Fruit fly (Drosophila melanogaster): Measurements from ENCODE around the gene Dhc16F.

dm6 chrX:18058108-18058507, 6.2 kb upstream of the Dhc16F start:
- TF ChIP-seq fd85E (GFP tag; optimal IDR thresholded peaks at IDR 0.05), result no peak
- no peak for TF ChIP-seq Blimp-1 (GFP tag; optimal IDR thresholded peaks at IDR 0.05)
- no peak for TF ChIP-seq CG16779 (tag; optimal IDR thresholded peaks at IDR 0.05)
- no peak for TF ChIP-seq CG3032 (tag; optimal IDR thresholded peaks at IDR 0.05)
- TF ChIP-seq Hr39 (GFP tag; optimal IDR thresholded peaks at IDR 0.05), result no peak
- TF ChIP-seq Gug (GFP tag; IDR thresholded peaks at IDR 0.05), result no peak
- no peak for TF ChIP-seq CG1621 (tag; optimal IDR thresholded peaks at IDR 0.05)
- TF ChIP-seq CG8119 (GFP tag; IDR thresholded peaks at IDR 0.05), result no peak
- TF ChIP-seq topi (GFP tag; optimal IDR thresholded peaks at IDR 0.05), result no peak
- TF ChIP-seq achi (GFP tag; optimal IDR thresholded peaks at IDR 0.05), result no peak
- no peak for TF ChIP-seq CG3919 (GFP tag; optimal IDR thresholded peaks at IDR 0.05)
- no peak for TF ChIP-seq Ets96B (tag; optimal IDR thresholded peaks at IDR 0.05)
- no peak for TF ChIP-seq CG10631 (GFP tag; optimal IDR thresholded peaks at IDR 0.05)
